Fruit fly (Drosophila melanogaster) whole organism, prepupa: ENCODE measurements around the gene CG13784.

ENCODE experiments used
- Blimp-1 ChIP-seq: fragments of 200-800 bp; sonication (Bioruptor generic); optimal IDR thresholded peaks from 3 replicates; lab custom pipeline; 2017; ENCODE audit warnings: missing biosample characterization, missing genetic modification characterization, mild to moderate bottlenecking, moderate library complexity, missing genetic modification reagents
- CG10631 ChIP-seq: fragments of 200-800 bp; sonication (Bioruptor generic); optimal IDR thresholded peaks from 2 replicates; lab custom pipeline; 2016; ENCODE audit warnings: missing biosample characterization, missing genetic modification characterization
- CG10669 ChIP-seq: fragments of 200-800 bp; sonication (Bioruptor generic); optimal IDR thresholded peaks from 3 replicates; lab custom pipeline; 2018; ENCODE audit warnings: missing biosample characterization, mild to moderate bottlenecking, missing genetic modification characterization, moderate library complexity
- CG11762 ChIP-seq: fragments of 200-800 bp; sonication (Bioruptor generic); optimal IDR thresholded peaks from 3 replicates; lab custom pipeline; 2016; ENCODE audit warnings: missing biosample characterization, missing genetic modification characterization; ENCODE audit not compliant: insufficient read depth
- CG11902 ChIP-seq: fragments of 200-800 bp; sonication (Bioruptor generic); optimal IDR thresholded peaks from 3 replicates; lab custom pipeline; 2016; ENCODE audit warnings: missing biosample characterization, missing genetic modification characterization
- CG15336 ChIP-seq: fragments of 200-800 bp; sonication (Bioruptor generic); IDR thresholded peaks from 2 replicates; pipeline ENCODE4 v1.3.6; 2022; ENCODE audit warnings: missing biosample characterization, missing genetic modification characterization
- CG1621 ChIP-seq: fragments of 200-800 bp; sonication (Bioruptor generic); optimal IDR thresholded peaks from 3 replicates; lab custom pipeline; 2018; ENCODE audit warnings: missing biosample characterization, mild to moderate bottlenecking, missing genetic modification characterization
- CG3032 ChIP-seq: fragments of 200-800 bp; optimal IDR thresholded peaks from 2 replicates; lab custom pipeline; 2019; ENCODE audit warnings: missing biosample characterization, mild to moderate bottlenecking, missing genetic modification characterization, moderate library complexity
- CG31627 ChIP-seq: fragments of 200-800 bp; sonication (Bioruptor generic); optimal IDR thresholded peaks from 3 replicates; lab custom pipeline; 2016; ENCODE audit warnings: missing biosample characterization, missing genetic modification characterization
- CG32006 ChIP-seq: fragments of 200-800 bp; sonication (Bioruptor generic); optimal IDR thresholded peaks from 3 replicates; lab custom pipeline; 2017; ENCODE audit warnings: missing biosample characterization, mild to moderate bottlenecking, missing genetic modification characterization
- CG34406 ChIP-seq: fragments of 200-800 bp; sonication (Bioruptor generic); optimal IDR thresholded peaks from 3 replicates; lab custom pipeline; 2016; ENCODE audit warnings: missing biosample characterization, missing genetic modification characterization
- CG3919 ChIP-seq: fragments of 200-800 bp; sonication (Bioruptor generic); optimal IDR thresholded peaks from 3 replicates; lab custom pipeline; 2016; ENCODE audit warnings: missing biosample characterization, missing genetic modification characterization
- CG4318 ChIP-seq: fragments of 200-800 bp; sonication (Bioruptor generic); optimal IDR thresholded peaks from 3 replicates; lab custom pipeline; 2017; ENCODE audit warnings: missing biosample characterization, mild to moderate bottlenecking, missing genetic modification characterization
- CG6163 ChIP-seq: fragments of 200-800 bp; sonication (Bioruptor generic); IDR thresholded peaks from 3 replicates; pipeline ENCODE4 v1.3.6; 2022; ENCODE audit warnings: missing biosample characterization, missing genetic modification characterization
- CG6276 ChIP-seq: fragments of 200-800 bp; sonication (Bioruptor generic); optimal IDR thresholded peaks from 2 replicates; lab custom pipeline; 2017; ENCODE audit warnings: missing biosample characterization, mild to moderate bottlenecking, missing genetic modification characterization
- CG6792 ChIP-seq: fragments of 200-800 bp; sonication (Bioruptor generic); optimal IDR thresholded peaks from 3 replicates; lab custom pipeline; 2016; ENCODE audit warnings: missing biosample characterization, missing genetic modification characterization
- CG6808 ChIP-seq: fragments of 200-800 bp; sonication (Bioruptor generic); optimal IDR thresholded peaks from 3 replicates; lab custom pipeline; 2017; ENCODE audit warnings: missing biosample characterization, missing genetic modification characterization, mild to moderate bottlenecking, moderate library complexity, missing genetic modification reagents
- CG7368 ChIP-seq: fragments of 200-800 bp; sonication (Bioruptor generic); optimal IDR thresholded peaks from 3 replicates; lab custom pipeline; 2016; ENCODE audit warnings: missing biosample characterization, missing genetic modification characterization
- CG8119 ChIP-seq: fragments of 200-800 bp; sonication (Bioruptor generic); IDR thresholded peaks from 3 replicates; pipeline ENCODE4 v1.3.6; 2022; ENCODE audit warnings: missing biosample characterization, missing genetic modification characterization
- CG8319 ChIP-seq: fragments of 200-800 bp; sonication (Bioruptor generic); optimal IDR thresholded peaks from 3 replicates; lab custom pipeline; 2016; ENCODE audit warnings: missing biosample characterization, missing genetic modification characterization
- CG9139 ChIP-seq: fragments of 200-800 bp; sonication (Bioruptor generic); optimal IDR thresholded peaks from 3 replicates; lab custom pipeline; 2017; ENCODE audit warnings: missing biosample characterization, mild to moderate bottlenecking, missing genetic modification characterization
- Eip78C ChIP-seq: fragments of 200-800 bp; sonication (Bioruptor generic); peaks from one replicate; lab custom pipeline; 2016; ENCODE audit warnings: missing biosample characterization, missing genetic modification characterization
- Eip93F ChIP-seq: fragments of 200-800 bp; sonication (Bioruptor generic); optimal IDR thresholded peaks from 2 replicates; lab custom pipeline; 2016; ENCODE audit warnings: missing biosample characterization, mild to moderate bottlenecking, missing genetic modification characterization
- Ets96B ChIP-seq: fragments of 200-800 bp; optimal IDR thresholded peaks from 2 replicates; lab custom pipeline; 2019; ENCODE audit warnings: missing biosample characterization, mild to moderate bottlenecking, missing genetic modification characterization, moderate library complexity
- Hr39 ChIP-seq: fragments of 200-800 bp; sonication (Bioruptor generic); optimal IDR thresholded peaks from 2 replicates; lab custom pipeline; 2016; ENCODE audit warnings: missing biosample characterization, missing genetic modification characterization
- Hr4 ChIP-seq: fragments of 200-800 bp; sonication (Bioruptor generic); optimal IDR thresholded peaks from 3 replicates; lab custom pipeline; 2016; ENCODE audit warnings: missing biosample characterization, missing genetic modification characterization
- Lpt ChIP-seq: fragments of 200-800 bp; sonication (Bioruptor generic); optimal IDR thresholded peaks from 3 replicates; lab custom pipeline; 2016; ENCODE audit warnings: missing biosample characterization, missing genetic modification characterization
- Met ChIP-seq: fragments of 200-800 bp; sonication (Bioruptor generic); optimal IDR thresholded peaks from 3 replicates; lab custom pipeline; 2016; ENCODE audit warnings: missing biosample characterization, missing genetic modification characterization
- Smox ChIP-seq: fragments of 200-800 bp; sonication (Bioruptor generic); optimal IDR thresholded peaks from 3 replicates; lab custom pipeline; 2016; ENCODE audit warnings: missing biosample characterization, missing genetic modification characterization
- Sox14 ChIP-seq: fragments of 200-800 bp; sonication (Bioruptor generic); optimal IDR thresholded peaks from 3 replicates; lab custom pipeline; 2016; ENCODE audit warnings: missing biosample characterization, missing genetic modification characterization
- Sox15 ChIP-seq: fragments of 200-800 bp; sonication (Bioruptor generic); optimal IDR thresholded peaks from 3 replicates; lab custom pipeline; 2016; ENCODE audit warnings: missing biosample characterization, missing genetic modification characterization
- acj6 ChIP-seq: fragments of 200-800 bp; sonication (Bioruptor generic); optimal IDR thresholded peaks from 3 replicates; lab custom pipeline; 2016; ENCODE audit warnings: missing biosample characterization, missing genetic modification characterization
- cyc ChIP-seq: fragments of 200-800 bp; sonication (Bioruptor generic); optimal IDR thresholded peaks from 3 replicates; lab custom pipeline; 2016; ENCODE audit warnings: missing biosample characterization, missing genetic modification characterization
- dac ChIP-seq: fragments of 200-800 bp; sonication (Bioruptor generic); optimal IDR thresholded peaks from 2 replicates; lab custom pipeline; 2017; ENCODE audit warnings: missing biosample characterization, mild to moderate bottlenecking, missing genetic modification characterization
- dsx ChIP-seq: fragments of 200-800 bp; optimal IDR thresholded peaks from 3 replicates; lab custom pipeline; 2019; ENCODE audit warnings: missing biosample characterization, mild to moderate bottlenecking, missing genetic modification characterization, moderate library complexity; ENCODE audit not compliant: poor library complexity, severe bottlenecking
- eg ChIP-seq: fragments of 200-800 bp; sonication (Bioruptor generic); IDR thresholded peaks from 3 replicates; pipeline ENCODE4 v1.3.6; 2022; ENCODE audit warnings: missing biosample characterization, missing genetic modification characterization
- esn ChIP-seq: fragments of 200-800 bp; sonication (Bioruptor generic); optimal IDR thresholded peaks from 2 replicates; lab custom pipeline; 2016; ENCODE audit warnings: missing biosample characterization, mild to moderate bottlenecking, missing genetic modification characterization, moderate library complexity
- lz ChIP-seq: fragments of 200-800 bp; sonication (Bioruptor generic); optimal IDR thresholded peaks from 3 replicates; lab custom pipeline; 2016; ENCODE audit warnings: missing biosample characterization, missing genetic modification characterization
- net ChIP-seq: fragments of 200-800 bp; sonication (Bioruptor generic); optimal IDR thresholded peaks from 3 replicates; lab custom pipeline; 2016; ENCODE audit warnings: missing biosample characterization, missing genetic modification characterization
- pdm3 ChIP-seq: fragments of 200-800 bp; sonication (Bioruptor generic); optimal IDR thresholded peaks from 3 replicates; lab custom pipeline; 2016; ENCODE audit warnings: missing biosample characterization, missing genetic modification characterization
- salr ChIP-seq, 2 experiments: fragments of 200-800 bp; sonication (Bioruptor generic); optimal IDR thresholded peaks; 3 replicates each; lab custom pipeline; 2016 to 2018; ENCODE audit warnings: missing biosample characterization in 2 of 2, missing genetic modification characterization in 2 of 2, mild to moderate bottlenecking in 1 of 2
- ss ChIP-seq, 2 experiments: fragments of 200-800 bp; sonication (Bioruptor generic); optimal IDR thresholded peaks; 2 replicates in 1 of 2; 3 replicates in 1 of 2; lab custom pipeline; 2017 to 2018; ENCODE audit warnings: mild to moderate bottlenecking in 2 of 2, missing biosample characterization in 2 of 2, missing genetic modification characterization in 2 of 2, moderate library complexity in 1 of 2
- svp ChIP-seq: fragments of 200-800 bp; sonication (Bioruptor generic); peaks from one replicate; lab custom pipeline; 2016; ENCODE audit warnings: missing biosample characterization, missing genetic modification characterization

The CG13784 gene

dm6 chr2L:7265970-7266369 lies 46.1 kb upstream of the CG13784 start:
- no peak for TF ChIP-seq Eip78C
- TF ChIP-seq CG6792 (GFP tag; lab: Kevin White, UChicago) = no peak
- TF ChIP-seq Lpt (GFP tag; lab: Kevin White, UChicago) = no peak
- no peak for TF ChIP-seq Ets96B
- TF ChIP-seq ss (GFP tag; optimal IDR thresholded peaks at IDR 0.05; lab: Kevin White, UChicago) = no peak
- no peak for TF ChIP-seq CG11902
- no peak for TF ChIP-seq CG8119 (GFP tag; lab: Robert Waterston, UW)
- no peak for TF ChIP-seq CG6163
- TF ChIP-seq CG15336 (GFP tag; lab: Robert Waterston, UW) = peak; percentile 27; the same call in 1 of the 2 replicates
- TF ChIP-seq eg = peak; percentile 54; the same call in 1 of the 3 replicates
- peak; percentile 36 for TF ChIP-seq CG32006
- TF ChIP-seq CG10631 (GFP tag; lab: Kevin White, UChicago) = no peak
- no peak for TF ChIP-seq CG4318
- TF ChIP-seq Sox14 = no peak
- TF ChIP-seq Hr4 (GFP tag; lab: Kevin White, UChicago) = peak; percentile 38

- TF ChIP-seq lz (GFP tag; lab: Kevin White, UChicago) = no peak
- TF ChIP-seq Eip78C = no peak
- TF ChIP-seq dac = no peak
These were observed 45.2 kb upstream of the CG13784 start for dm6 chr2L:7264885-7265540.

- TF ChIP-seq CG31627 (GFP tag; lab: Kevin White, UChicago) (no peak), Hr4 (GFP tag; lab: Kevin White, UChicago) (peak; percentile 0), Eip78C (peak; percentile 30), CG32006 (peak; percentile 15), CG8319 (GFP tag; lab: Kevin White, UChicago) (no peak), CG6163 (no peak), CG6808 (no peak), svp (GFP tag; lab: Kevin White, UChicago) (peak; percentile 37), dac (no peak), acj6 (GFP tag; lab: Kevin White, UChicago) (no peak)
These were observed 44.6 kb upstream of the CG13784 start for dm6 chr2L:7264396-7264795.

dm6 chr2L:7262580-7262979 lies 42.7 kb upstream of the CG13784 start:
- TF ChIP-seq CG10669 (GFP tag; lab: Kevin White, UChicago) (no peak), CG6808 (no peak), CG3919 (no peak), Hr4 (GFP tag; lab: Kevin White, UChicago) (no peak), net (GFP tag; lab: Kevin White, UChicago) (no peak), dsx (no peak), Blimp-1 (GFP tag; lab: Kevin White, UChicago) (no peak), CG6276 (GFP tag; lab: Kevin White, UChicago) (no peak), CG3032 (tag; lab: Kevin White, UChicago) (no peak), eg (no peak), salr (GFP tag; optimal IDR thresholded peaks at IDR 0.05; lab: Kevin White, UChicago) (no peak), Eip93F (no peak), acj6 (GFP tag; lab: Kevin White, UChicago) (no peak), CG11902 (no peak), Sox15 (GFP tag; lab: Kevin White, UChicago) (no peak), CG9139 (GFP tag; lab: Kevin White, UChicago) (no peak), esn (no peak)

- TF ChIP-seq cyc = peak; percentile 72
- no peak for TF ChIP-seq CG7368 (GFP tag; lab: Kevin White, UChicago)
- no peak for TF ChIP-seq dsx
- no peak for TF ChIP-seq ss (GFP tag; optimal IDR thresholded peaks at IDR 0.05; lab: Kevin White, UChicago)
- TF ChIP-seq CG34406 (GFP tag; lab: Kevin White, UChicago) = peak; percentile 59
- TF ChIP-seq CG11762 (GFP tag; lab: Kevin White, UChicago) = no peak
- TF ChIP-seq Eip78C = peak; percentile 72
- TF ChIP-seq pdm3 (GFP tag; lab: Kevin White, UChicago) = peak; percentile 47
- TF ChIP-seq Blimp-1 (GFP tag; lab: Kevin White, UChicago) = no peak
- peak; percentile 74 for TF ChIP-seq Met
- peak; percentile 60 for TF ChIP-seq Smox (GFP tag; lab: Kevin White, UChicago)
- TF ChIP-seq CG1621 (tag; lab: Kevin White, UChicago) = no peak
- no peak for TF ChIP-seq CG10669 (GFP tag; lab: Kevin White, UChicago)
- TF ChIP-seq Sox15 (GFP tag; lab: Kevin White, UChicago) = peak; percentile 13
- TF ChIP-seq esn = peak; percentile 83
- TF ChIP-seq CG11902 = peak; percentile 10
- peak; percentile 74 for TF ChIP-seq Hr39 (GFP tag; lab: Kevin White, UChicago)
- peak; percentile 67 for TF ChIP-seq CG31627 (GFP tag; lab: Kevin White, UChicago)
- TF ChIP-seq Sox14 = peak; percentile 58
- no peak for TF ChIP-seq Lpt (GFP tag; lab: Kevin White, UChicago)
These were observed 42.2 kb upstream of the CG13784 start for dm6 chr2L:7261989-7262388.
